Worm (Caenorhabditis elegans) whole organism, late embryonic: ENCODE results near the gene W10G11.3.

Experiments used
- K02D7.2 ChIP-seq: sonication (generic microtip); optimal IDR thresholded peaks from 2 replicates; lab custom pipeline; 2017; ENCODE audit warnings: mild to moderate bottlenecking, missing genetic modification characterization, missing compliant biosample characterization
- ahr-1 ChIP-seq: sonication (generic microtip); optimal IDR thresholded peaks from 2 replicates; lab custom pipeline; 2016; ENCODE audit warnings: missing genetic modification characterization, missing compliant biosample characterization
- ama-1 ChIP-seq: fragments of 150-350 bp; optimal IDR thresholded peaks from 2 replicates; lab custom pipeline; 2014
- ceh-18 ChIP-seq: sonication (generic microtip); optimal IDR thresholded peaks from 2 replicates; lab custom pipeline; 2016; ENCODE audit warnings: missing genetic modification characterization, missing compliant biosample characterization
- ceh-19 ChIP-seq: fragments of 200-800 bp; sonication (Bioruptor generic); optimal IDR thresholded peaks from 2 replicates; lab custom pipeline; 2018; ENCODE audit warnings: mild to moderate bottlenecking, missing genetic modification characterization, missing compliant biosample characterization
- ceh-2 ChIP-seq: sonication (generic microtip); optimal IDR thresholded peaks from 2 replicates; lab custom pipeline; 2016; ENCODE audit warnings: missing genotype, missing genetic modification characterization, missing compliant biosample characterization
- elt-2 ChIP-seq: sonication (generic microtip); optimal IDR thresholded peaks from 2 replicates; lab custom pipeline; 2016; ENCODE audit warnings: missing genetic modification reagents, missing genetic modification characterization, missing compliant biosample characterization
- hlh-30 ChIP-seq: sonication (generic microtip); optimal IDR thresholded peaks from 2 replicates; lab custom pipeline; 2017; ENCODE audit warnings: antibody characterized with exemption, missing genetic modification characterization, missing compliant biosample characterization; ENCODE audit not compliant: insufficient read depth
- nfya-1 ChIP-seq: sonication (generic microtip); optimal IDR thresholded peaks from 2 replicates; lab custom pipeline; 2017; ENCODE audit warnings: missing genetic modification characterization, mild to moderate bottlenecking, missing compliant biosample characterization, antibody characterized with exemption, moderate library complexity
- nhr-11 ChIP-seq: fragments of 150-350 bp; optimal IDR thresholded peaks from 2 replicates; lab custom pipeline; 2014; ENCODE audit warnings: missing biosample characterization, missing genetic modification characterization
- pha-4 ChIP-seq: fragments of 150-350 bp; optimal IDR thresholded peaks from 2 replicates; lab custom pipeline; 2018; ENCODE audit warnings: missing biosample characterization, missing genetic modification reagents, missing genetic modification characterization
- pqm-1 ChIP-seq: sonication (generic microtip); optimal IDR thresholded peaks from 2 replicates; lab custom pipeline; 2016; ENCODE audit warnings: missing genetic modification characterization, missing compliant biosample characterization
- sdc-2 ChIP-seq: sonication (generic microtip); optimal IDR thresholded peaks from 2 replicates; lab custom pipeline; 2016; ENCODE audit warnings: missing genotype, missing genetic modification characterization, missing compliant biosample characterization
- unc-3 ChIP-seq, 2 experiments: fragments of 200-800 bp in 1 of 2; sonication (Bioruptor generic) in 1 of 2; sonication (generic microtip) in 1 of 2; conservative IDR thresholded peaks in 1 of 2; optimal IDR thresholded peaks in 1 of 2; 2 replicates each; pipeline versions ENCODE4 v1.3.6 to Lab custom; 2016 to 2022; ENCODE audit warnings: missing compliant biosample characterization in 2 of 2, missing genetic modification characterization in 2 of 2, missing genetic modification reagents in 1 of 2

DNA sequence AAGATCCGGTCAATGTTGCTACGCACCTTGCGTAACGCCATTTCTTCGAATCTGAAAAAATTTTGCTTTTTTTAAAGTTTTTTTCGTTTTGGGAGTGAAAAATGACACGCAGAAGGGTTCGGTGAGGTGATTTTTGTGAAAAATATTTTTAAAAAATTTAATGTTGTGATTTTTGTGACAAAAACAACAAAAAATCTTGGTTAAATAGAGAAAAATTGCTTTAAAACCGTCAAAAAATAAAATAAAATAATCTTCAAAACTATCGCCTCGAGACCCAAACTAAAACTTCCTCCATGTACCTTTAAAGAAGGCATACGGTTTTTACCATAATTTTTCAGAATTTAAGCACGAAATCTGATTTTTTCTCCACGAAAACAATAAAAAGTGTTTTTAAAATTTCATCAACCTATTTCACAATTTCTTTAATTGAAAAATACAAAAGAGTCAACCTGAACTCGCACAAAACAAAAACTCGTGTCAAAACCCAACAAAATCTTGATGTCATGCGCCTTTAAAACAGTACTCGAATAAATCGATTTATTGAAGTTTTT, 15.9 kb downstream of the W10G11.3 start, which contains the start of gene apd-3:
- TF ChIP-seq unc-3 (GFP tag; conservative IDR thresholded peaks at IDR 0.05; lab: Robert Waterston, UW) = no peak
- TF ChIP-seq unc-3 (tag; optimal IDR thresholded peaks at IDR 0.05; lab: Kevin White, UChicago) = no peak
- no peak for TF ChIP-seq nhr-11 (tag; lab: Kevin White, UChicago)
- no peak for TF ChIP-seq ceh-2 (tag; lab: Kevin White, UChicago)
- TF ChIP-seq hlh-30 (tag; lab: Kevin White, UChicago) = no peak
- TF ChIP-seq pha-4 (tag; lab: Kevin White, UChicago) = no peak
- no peak for TF ChIP-seq pqm-1 (tag; lab: Kevin White, UChicago)
- TF ChIP-seq ceh-19 (GFP tag; lab: Kevin White, UChicago) = no peak
- no peak for TF ChIP-seq sdc-2 (tag; lab: Kevin White, UChicago)
- TF ChIP-seq ama-1 = no peak
- no peak for TF ChIP-seq ahr-1
- TF ChIP-seq ceh-18 = no peak
- no peak for TF ChIP-seq elt-2 (tag; lab: Kevin White, UChicago)
- TF ChIP-seq nfya-1 = no peak
- no peak for TF ChIP-seq K02D7.2
